Worm (Caenorhabditis elegans) whole organism, L4 larva: ENCODE data around the gene fbxc-17.
"Not testable (repeated sequence)": the region's sequence is repeated elsewhere in the genome, so short reads cannot be mapped to it uniquely, and the experiment has no call there.

Experiments
- D1046.2 ChIP-seq: fragments of 200-800 bp; sonication (Bioruptor generic); IDR thresholded peaks from 2 replicates; pipeline ENCODE4 v1.3.6; 2022; ENCODE audit warnings: missing genetic modification characterization, missing compliant biosample characterization
- aha-1 ChIP-seq: fragments of 150-350 bp; peaks from one replicate; lab custom pipeline; 2014; ENCODE audit warnings: missing biosample characterization, missing genetic modification characterization
- arid-1 ChIP-seq: fragments of 200-800 bp; sonication (Bioruptor generic); conservative IDR thresholded peaks from 2 replicates; pipeline ENCODE4 v1.3.6; 2022; ENCODE audit warnings: missing genetic modification reagents, missing genetic modification characterization, missing compliant biosample characterization
- ceh-32 ChIP-seq: sonication (generic microtip); optimal IDR thresholded peaks from 2 replicates; lab custom pipeline; 2016; ENCODE audit warnings: mild to moderate bottlenecking, missing genetic modification characterization, missing compliant biosample characterization; ENCODE audit not compliant: poor library complexity
- daf-12 ChIP-seq: fragments of 150-350 bp; optimal IDR thresholded peaks from 2 replicates; lab custom pipeline; 2014; ENCODE audit warnings: missing biosample characterization, missing genetic modification reagents, missing genetic modification characterization
- daf-19 ChIP-seq: fragments of 200-800 bp; sonication (Bioruptor generic); conservative IDR thresholded peaks from 2 replicates; pipeline ENCODE4 v1.3.6; 2022; ENCODE audit warnings: missing genetic modification characterization, missing compliant biosample characterization
- duxl-1 ChIP-seq: sonication (generic microtip); optimal IDR thresholded peaks from 2 replicates; lab custom pipeline; 2016; ENCODE audit warnings: mild to moderate bottlenecking, missing genetic modification characterization, moderate library complexity, missing compliant biosample characterization; ENCODE audit not compliant: poor library complexity
- egl-43 ChIP-seq: fragments of 200-800 bp; sonication (Bioruptor generic); IDR thresholded peaks from 2 replicates; pipeline ENCODE4 v1.3.6; 2022; ENCODE audit warnings: missing genetic modification reagents, missing genetic modification characterization, missing compliant biosample characterization
- fos-1 ChIP-seq: fragments of 150-350 bp; optimal IDR thresholded peaks from 2 replicates; lab custom pipeline; 2014; ENCODE audit warnings: missing biosample characterization, missing genetic modification characterization
- gei-8 ChIP-seq: fragments of 200-800 bp; sonication (Bioruptor generic); optimal IDR thresholded peaks from 2 replicates; lab custom pipeline; 2018; ENCODE audit warnings: mild to moderate bottlenecking, missing genetic modification characterization, missing compliant biosample characterization
- lim-7 ChIP-seq: fragments of 200-800 bp; sonication (Bioruptor generic); IDR thresholded peaks from 2 replicates; pipeline ENCODE4 v1.3.6; 2022; ENCODE audit warnings: missing genetic modification characterization, missing compliant biosample characterization
- lin-39 ChIP-seq: fragments of 150-350 bp; optimal IDR thresholded peaks from 2 replicates; lab custom pipeline; 2014; ENCODE audit warnings: missing biosample characterization, missing genetic modification reagents, missing genetic modification characterization
- madf-9 ChIP-seq: fragments of 200-800 bp; sonication (Bioruptor generic); conservative IDR thresholded peaks from 2 replicates; pipeline ENCODE4 v1.3.6; 2022; ENCODE audit warnings: missing genetic modification reagents, missing genetic modification characterization, missing compliant biosample characterization
- mdt-29 ChIP-seq: fragments of 200-800 bp; sonication (Bioruptor generic); IDR thresholded peaks from 2 replicates; pipeline ENCODE4 v1.3.6; 2022; ENCODE audit warnings: missing genetic modification reagents, missing genetic modification characterization, missing compliant biosample characterization
- mxl-2 ChIP-seq: fragments of 200-800 bp; sonication (Bioruptor generic); conservative IDR thresholded peaks from 2 replicates; pipeline ENCODE4 v1.3.6; 2022; ENCODE audit warnings: missing genetic modification reagents, missing genetic modification characterization, missing compliant biosample characterization
- nhr-10 ChIP-seq: fragments of 150-350 bp; optimal IDR thresholded peaks from 2 replicates; lab custom pipeline; 2014; ENCODE audit warnings: missing biosample characterization, missing genetic modification characterization
- nhr-102 ChIP-seq: sonication (generic microtip); optimal IDR thresholded peaks from 2 replicates; lab custom pipeline; 2016; ENCODE audit warnings: mild to moderate bottlenecking, missing genetic modification characterization, moderate library complexity, missing compliant biosample characterization
- nhr-111 ChIP-seq: fragments of 200-800 bp; sonication (Bioruptor generic); optimal IDR thresholded peaks from 2 replicates; lab custom pipeline; 2018; ENCODE audit warnings: mild to moderate bottlenecking, missing genetic modification characterization, missing compliant biosample characterization
- nhr-25 ChIP-seq: sonication (generic microtip); optimal IDR thresholded peaks from 2 replicates; lab custom pipeline; 2017; ENCODE audit warnings: missing genetic modification characterization, mild to moderate bottlenecking, missing compliant biosample characterization, antibody characterized with exemption, moderate library complexity, borderline replicate concordance; ENCODE audit not compliant: insufficient read depth
- nhr-28 ChIP-seq: fragments of 150-350 bp; optimal IDR thresholded peaks from 2 replicates; lab custom pipeline; 2014; ENCODE audit warnings: missing biosample characterization, missing genetic modification characterization
- nhr-77 ChIP-seq: fragments of 150-350 bp; optimal IDR thresholded peaks from 2 replicates; lab custom pipeline; 2014; ENCODE audit warnings: missing biosample characterization, missing genetic modification characterization
- php-3 ChIP-seq: fragments of 200-800 bp; sonication (Bioruptor generic); IDR thresholded peaks from 2 replicates; pipeline ENCODE4 v1.3.6; 2022; ENCODE audit warnings: missing genetic modification reagents, missing genetic modification characterization, missing compliant biosample characterization
- pqm-1 ChIP-seq: sonication (generic microtip); optimal IDR thresholded peaks from 2 replicates; lab custom pipeline; 2017; ENCODE audit warnings: missing biosample characterization, missing genetic modification characterization
- rbr-2 ChIP-seq: sonication (generic microtip); optimal IDR thresholded peaks from 2 replicates; lab custom pipeline; 2016; ENCODE audit warnings: missing genotype, missing genetic modification characterization, missing compliant biosample characterization
- saeg-2 ChIP-seq: fragments of 200-800 bp; sonication (Bioruptor generic); IDR thresholded peaks from 2 replicates; pipeline ENCODE4 v1.3.6; 2022; ENCODE audit warnings: missing genetic modification reagents, missing genetic modification characterization, missing compliant biosample characterization
- snpc-4 ChIP-seq: fragments of 150-350 bp; optimal IDR thresholded peaks from 2 replicates; lab custom pipeline; 2014; ENCODE audit warnings: missing biosample characterization, missing genetic modification characterization
- spr-1 ChIP-seq: sonication (generic microtip); optimal IDR thresholded peaks from 2 replicates; lab custom pipeline; 2016; ENCODE audit warnings: mild to moderate bottlenecking, missing genetic modification characterization, missing compliant biosample characterization
- unc-39 ChIP-seq: sonication (generic microtip); optimal IDR thresholded peaks from 2 replicates; lab custom pipeline; 2017; ENCODE audit warnings: missing biosample characterization, missing genetic modification characterization
- unc-62 ChIP-seq, 3 experiments: fragments of 150-350 bp in 1 of 3; sonication (generic microtip); optimal IDR thresholded peaks in 2 of 3; peaks in 1 of 3; 1 replicate in 1 of 3; 2 replicates in 2 of 3; lab custom pipeline; 2014 to 2017; ENCODE audit warnings: missing biosample characterization in 3 of 3, missing genetic modification characterization in 3 of 3, missing genetic modification reagents in 3 of 3, missing genotype in 1 of 3
- zip-11 ChIP-seq: fragments of 200-800 bp; sonication (Bioruptor generic); IDR thresholded peaks from 2 replicates; pipeline ENCODE4 v1.3.6; 2022; ENCODE audit warnings: missing genetic modification characterization, missing compliant biosample characterization
- zip-2 ChIP-seq: fragments of 150-350 bp; optimal IDR thresholded peaks from 2 replicates; lab custom pipeline; 2014; ENCODE audit warnings: missing biosample characterization, missing genetic modification characterization

fbxc-17 gene

ce11 chrII:940779-941178 is 38.3 kb downstream of the fbxc-17 start, which contains the start of gene fbxc-36:
Gene fbxc-36 (plus strand): TSS chrII:940983.
- peak; percentile 53 for TF ChIP-seq nhr-28 (tag; lab: Kevin White, UChicago)
- no peak for TF ChIP-seq aha-1 (tag; lab: Kevin White, UChicago)

- no peak for TF ChIP-seq fos-1 (tag; lab: Kevin White, UChicago)
- no peak for TF ChIP-seq mdt-29 (GFP tag; lab: Robert Waterston, UW)
- TF ChIP-seq spr-1 (tag; lab: Kevin White, UChicago) = no peak
- no peak for TF ChIP-seq nhr-25
- TF ChIP-seq D1046.2 = no peak
- TF ChIP-seq pqm-1 (tag; lab: Kevin White, UChicago) = no peak
- no peak for TF ChIP-seq arid-1 (GFP tag; lab: Robert Waterston, UW)
- no peak for TF ChIP-seq unc-39
- no peak for TF ChIP-seq nhr-111
- TF ChIP-seq saeg-2 (GFP tag; lab: Robert Waterston, UW) = no peak
- TF ChIP-seq egl-43 (GFP tag; lab: Robert Waterston, UW) = no peak
- no peak for TF ChIP-seq daf-12 (tag; lab: Kevin White, UChicago)
- no peak for TF ChIP-seq lim-7
- TF ChIP-seq nhr-77 (tag; lab: Kevin White, UChicago) = no peak
- TF ChIP-seq gei-8 (GFP tag; lab: Kevin White, UChicago) = no peak
- no peak for TF ChIP-seq zip-2 (tag; lab: Kevin White, UChicago)
- TF ChIP-seq, all 104 proteins: peak for 0
Measured at ce11 chrII:938549-938948, 40.5 kb downstream of the fbxc-17 start, which contains the start of gene R07C3.3. Gene R07C3.3 (plus strand): TSS chrII:938849.

ce11 chrII:937265-937664 is 41.8 kb downstream of the fbxc-17 start:
- TF ChIP-seq lin-39 (tag; lab: Kevin White, UChicago) (no peak), duxl-1 (tag; lab: Kevin White, UChicago) (no peak), snpc-4 (no peak), mxl-2 (GFP tag; lab: Robert Waterston, UW) (no peak), unc-62 (GFP tag; optimal IDR thresholded peaks at IDR 0.05 in 1 of 2; lab: Kevin White, UChicago) (peak in 1 of 2 experiments; percentile 28), unc-62 (tag; optimal IDR thresholded peaks at IDR 0.05; lab: Kevin White, UChicago) (no peak), aha-1 (tag; lab: Kevin White, UChicago) (peak; percentile 23), daf-12 (tag; lab: Kevin White, UChicago) (no peak), zip-11 (GFP tag; lab: Robert Waterston, UW) (no peak), madf-9 (GFP tag; lab: Robert Waterston, UW) (no peak), nhr-10 (tag; lab: Kevin White, UChicago) (no peak), daf-19 (GFP tag; lab: Robert Waterston, UW) (no peak), pqm-1 (tag; lab: Kevin White, UChicago) (no peak)

- TF ChIP-seq nhr-111 (no peak), php-3 (GFP tag; lab: Robert Waterston, UW) (no peak), ceh-32 (no peak), rbr-2 (tag; lab: Kevin White, UChicago) (no peak)
Measured at ce11 chrII:932718-933117, 46.3 kb downstream of the fbxc-17 start, which contains the start of gene acs-15. Gene acs-15 (plus strand): TSS chrII:933018.

ce11 chrII:930871-931270 is 48.2 kb downstream of the fbxc-17 start, which contains the start of gene fbxc-34:
Gene fbxc-34 (plus strand): TSS chrII:931171.
- TF ChIP-seq nhr-102 (tag; lab: Kevin White, UChicago); nhr-111; D1046.2: not testable (repeated sequence)

DNA sequence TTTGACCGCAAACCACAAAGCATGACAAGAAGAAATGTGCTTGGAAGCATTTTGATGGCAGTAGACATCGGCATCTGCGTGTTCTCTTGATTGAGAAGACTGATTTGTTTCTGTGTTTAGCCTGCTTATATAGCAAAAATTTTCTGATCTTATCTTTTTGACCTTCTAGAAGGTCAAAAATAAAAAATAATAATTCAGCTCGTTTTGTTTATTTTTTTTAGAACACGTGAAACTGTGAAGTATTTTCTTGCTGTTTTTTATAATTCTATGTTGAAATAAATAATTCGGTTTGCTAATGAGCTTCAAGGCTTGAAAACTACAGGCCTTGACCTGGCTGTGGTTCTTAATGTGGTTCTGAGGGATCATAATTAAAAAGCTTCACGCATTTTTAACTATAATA is 51.7 kb downstream of the fbxc-17 start, which contains the start of gene R07C3.13:
R07C3.13 (minus strand) TSS at position 101 of the 400 bp plus-strand sequence.
- no peak for TF ChIP-seq nhr-28 (tag; lab: Kevin White, UChicago)
- TF ChIP-seq, all 104 proteins: peak for 0
